Worm (Caenorhabditis elegans) whole organism, young adult: Measurements from ENCODE around the gene erfa-3.

ENCODE experiments used
- B0261.1 ChIP-seq: sonication (generic microtip); optimal IDR thresholded peaks from 2 replicates; lab custom pipeline; 2016; ENCODE audit warnings: mild to moderate bottlenecking, missing genetic modification characterization, moderate library complexity, missing compliant biosample characterization
- C17E4.6 ChIP-seq: fragments of 200-800 bp; sonication (Bioruptor generic); IDR thresholded peaks from 2 replicates; pipeline ENCODE4 v1.3.6; 2022; ENCODE audit warnings: missing genetic modification reagents, missing genetic modification characterization, missing compliant biosample characterization
- Y79H2A.3 ChIP-seq: fragments of 200-800 bp; sonication (Bioruptor generic); conservative IDR thresholded peaks from 2 replicates; pipeline ENCODE4 v1.3.6; 2022; ENCODE audit warnings: missing genetic modification reagents, missing genetic modification characterization, missing compliant biosample characterization
- ama-1 ChIP-seq, 3 experiments: fragments of 150-350 bp in 1 of 3; sonication (generic microtip) in 2 of 3; optimal IDR thresholded peaks; 2 replicates each; lab custom pipeline; 2014 to 2018; ENCODE audit warnings: missing biosample characterization in 2 of 3, missing genetic modification characterization in 2 of 3, missing genetic modification reagents in 2 of 3
- attf-5 ChIP-seq: fragments of 200-800 bp; sonication (Bioruptor generic); optimal IDR thresholded peaks from 2 replicates; lab custom pipeline; 2018; ENCODE audit warnings: mild to moderate bottlenecking, missing genetic modification characterization, missing compliant biosample characterization
- ets-4 ChIP-seq: fragments of 200-800 bp; sonication (Bioruptor generic); optimal IDR thresholded peaks from 2 replicates; lab custom pipeline; 2018; ENCODE audit warnings: mild to moderate bottlenecking, missing genetic modification characterization, missing compliant biosample characterization
- lin-26 ChIP-seq: fragments of 200-800 bp; sonication (Bioruptor generic); IDR thresholded peaks from 2 replicates; pipeline ENCODE4 v1.3.6; 2022; ENCODE audit warnings: missing genetic modification reagents, missing genetic modification characterization, missing compliant biosample characterization
- nfya-1 ChIP-seq: sonication (generic microtip); optimal IDR thresholded peaks from 2 replicates; lab custom pipeline; 2017; ENCODE audit warnings: antibody characterized with exemption, missing compliant biosample characterization, missing genetic modification characterization, borderline replicate concordance; ENCODE audit not compliant: insufficient read depth
- pha-4 ChIP-seq: fragments of 150-350 bp; sonication (generic microtip); optimal IDR thresholded peaks from 2 replicates; lab custom pipeline; 2014; ENCODE audit warnings: missing biosample characterization, missing genetic modification reagents, missing genetic modification characterization
- unc-62 ChIP-seq: fragments of 150-350 bp; optimal IDR thresholded peaks from 2 replicates; lab custom pipeline; 2014; ENCODE audit warnings: missing biosample characterization, missing genetic modification reagents, missing genetic modification characterization

DNA sequence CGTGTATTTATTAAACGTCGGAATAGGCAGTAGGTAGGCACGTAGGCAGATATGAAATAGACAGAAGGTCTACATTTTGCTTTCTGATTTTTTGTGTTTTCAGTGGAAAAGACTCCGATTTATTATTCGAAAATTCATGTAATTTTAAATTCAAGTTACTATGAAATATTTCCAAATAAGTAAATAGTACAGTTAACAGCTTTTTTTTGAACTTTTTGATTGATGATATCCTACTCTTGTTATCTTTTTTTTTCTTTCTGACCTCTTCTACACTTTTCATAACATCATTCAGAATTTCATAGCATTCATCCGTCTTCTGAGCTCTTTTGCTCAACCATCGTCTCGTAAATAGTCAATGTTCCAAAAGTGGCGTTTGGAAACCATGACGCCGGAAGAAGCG, 14.3 kb downstream of the erfa-3 start, which contains the start of gene cdkl-1:
- TF ChIP-seq Y79H2A.3 (GFP tag; lab: Robert Waterston, UW) (no peak), pha-4 (tag; lab: Kevin White, UChicago) (no peak), ets-4 (no peak), B0261.1 (no peak), C17E4.6 (GFP tag; lab: Robert Waterston, UW) (no peak), ama-1 (optimal IDR thresholded peaks at IDR 0.05; lab: Kevin White, UChicago) (no peak), ama-1 (GFP tag; optimal IDR thresholded peaks at IDR 0.05; lab: Kevin White, UChicago) (no peak), lin-26 (no peak), attf-5 (GFP tag; lab: Kevin White, UChicago) (no peak), nfya-1 (tag; lab: Kevin White, UChicago) (no peak), unc-62 (GFP tag; lab: Kevin White, UChicago) (no peak)
